Worm (Caenorhabditis elegans) whole organism, mixed stage, embryonic: ENCODE data around the gene C02D5.2.

Source experiments
- blmp-1 ChIP-seq: fragments of 150-350 bp; optimal IDR thresholded peaks from 2 replicates; lab custom pipeline; 2014; ENCODE audit warnings: missing biosample characterization, missing genetic modification characterization
- lin-13 ChIP-seq: fragments of 150-350 bp; optimal IDR thresholded peaks from 2 replicates; lab custom pipeline; 2014; ENCODE audit warnings: missing biosample characterization, missing genetic modification characterization
- lin-32 ChIP-seq: fragments of 200-800 bp; sonication (Bioruptor generic); optimal IDR thresholded peaks from 2 replicates; lab custom pipeline; 2018; ENCODE audit warnings: mild to moderate bottlenecking, missing genetic modification characterization, missing compliant biosample characterization
- nhr-12 ChIP-seq: fragments of 150-350 bp; optimal IDR thresholded peaks from 2 replicates; lab custom pipeline; 2014; ENCODE audit warnings: missing biosample characterization, missing genetic modification characterization
- nhr-237 ChIP-seq: fragments of 150-350 bp; optimal IDR thresholded peaks from 2 replicates; lab custom pipeline; 2014; ENCODE audit warnings: missing biosample characterization, missing genetic modification characterization
- pha-4 ChIP-seq: fragments of 150-350 bp; optimal IDR thresholded peaks from 2 replicates; lab custom pipeline; 2018; ENCODE audit warnings: missing biosample characterization, missing genetic modification reagents, missing genetic modification characterization
- snpc-4 ChIP-seq: fragments of 150-350 bp; optimal IDR thresholded peaks from 2 replicates; lab custom pipeline; 2014; ENCODE audit warnings: missing biosample characterization, missing genetic modification characterization
- unc-39 ChIP-seq: fragments of 150-350 bp; optimal IDR thresholded peaks from 2 replicates; lab custom pipeline; 2014; ENCODE audit warnings: missing biosample characterization, missing genetic modification characterization
- ztf-11 ChIP-seq: fragments of 150-350 bp; optimal IDR thresholded peaks from 2 replicates; lab custom pipeline; 2014; ENCODE audit warnings: missing biosample characterization, missing genetic modification characterization

DNA sequence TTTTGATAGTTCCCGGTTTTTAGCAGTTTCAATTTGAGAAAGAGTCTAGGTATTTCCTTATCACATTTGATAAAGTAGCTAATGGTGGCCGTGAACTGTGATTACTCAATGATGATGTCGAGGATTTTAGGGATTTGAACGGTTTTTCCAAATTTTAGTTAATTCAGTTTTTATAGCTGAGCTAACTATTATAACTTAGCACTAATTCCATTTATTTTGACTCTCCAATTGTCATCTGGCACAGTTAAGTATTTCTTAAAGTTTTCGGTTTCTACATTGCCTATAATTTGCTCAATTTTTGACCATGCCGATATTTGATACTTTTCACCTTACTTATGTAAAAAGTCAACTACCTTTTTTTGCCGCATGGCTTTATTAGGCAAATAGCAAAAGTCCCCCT lies 16.2 kb downstream of the C02D5.2 start:
- TF ChIP-seq ztf-11 (tag; lab: Kevin White, UChicago): no peak
- TF ChIP-seq snpc-4 (tag; lab: Kevin White, UChicago): no peak
- TF ChIP-seq blmp-1 (tag; lab: Kevin White, UChicago): no peak
- no peak for TF ChIP-seq nhr-237 (tag; lab: Kevin White, UChicago)
- no peak for TF ChIP-seq lin-13 (tag; lab: Kevin White, UChicago)
- no peak for TF ChIP-seq unc-39 (tag; lab: Kevin White, UChicago)
- TF ChIP-seq pha-4: no peak
- no peak for TF ChIP-seq lin-32 (GFP tag; lab: Kevin White, UChicago)
- no peak for TF ChIP-seq nhr-12
